ENCODE assay signal across 3 fruit fly cellular contexts in the genomic region with DNA sequence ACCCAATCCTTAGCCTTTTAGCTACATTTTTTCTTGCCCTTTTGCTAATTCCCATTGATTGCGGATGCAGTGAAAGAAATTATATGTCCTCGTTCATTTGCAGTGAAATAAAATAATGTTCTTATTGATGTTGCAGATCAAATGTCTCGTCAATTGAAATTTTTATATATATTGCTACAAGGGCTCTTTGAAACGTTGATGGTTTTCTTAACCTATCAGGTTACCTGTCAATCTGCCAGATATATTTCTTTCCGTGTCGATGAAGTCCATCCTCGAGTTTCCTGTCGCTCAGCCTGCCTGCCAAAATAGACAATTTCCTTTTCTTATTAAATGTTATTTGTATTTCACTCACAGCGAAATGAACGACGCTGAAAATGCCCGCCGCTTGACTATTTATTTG.
TF ChIP-seq lines count a peak whose summit lies in the region.

No protein-coding gene starts in this region.

- TF ChIP-seq CTCF in whole organism, embryonic (GFP tag; optimal IDR thresholded peaks at IDR 0.05; lab: Kevin White, UChicago): no peak

TF ChIP-seq in whole organism, embryonic, 481 proteins besides CTCF, POLR2A, EP300 and RAD21 (continues in another document):
- TF ChIP-seq dmrt99B (tag; optimal IDR thresholded peaks at IDR 0.05; lab: Kevin White, UChicago) (peak; percentile 39), fu2 (GFP tag; optimal IDR thresholded peaks at IDR 0.05; lab: Kevin White, UChicago) (no peak), CG1603 (tag; optimal IDR thresholded peaks at IDR 0.05; lab: Kevin White, UChicago) (peak; percentile 9), Sox102F (GFP tag; optimal IDR thresholded peaks at IDR 0.05; lab: Kevin White, UChicago) (peak; percentile 13), zfh1 (GFP tag; IDR thresholded peaks at IDR 0.05; lab: Robert Waterston, UW) (0 out of 3 replicates have a peak, but pooled peaks have one; percentile 18), Ets65A (GFP tag; lab: Kevin White, UChicago) (peak; percentile 65), CG30431 (GFP tag; optimal IDR thresholded peaks at IDR 0.05; lab: Kevin White, UChicago) (no peak), hkb (optimal IDR thresholded peaks at IDR 0.05; lab: Kevin White, UChicago) (no peak), hkb (GFP tag; IDR thresholded peaks at IDR 0.05; lab: Robert Waterston, UW) (peak; percentile 43; the same call in 1 of the 2 replicates), CG11504 (tag; optimal IDR thresholded peaks at IDR 0.05; lab: Kevin White, UChicago) (peak; percentile 38), sisA (GFP tag; IDR thresholded peaks at IDR 0.05; lab: Robert Waterston, UW) (peak; percentile 18; the same call in 1 of the 2 replicates), CG16779 (GFP tag; IDR thresholded peaks at IDR 0.05; lab: Robert Waterston, UW) (no peak), grau (tag; optimal IDR thresholded peaks at IDR 0.05; lab: Kevin White, UChicago) (peak; percentile 12), CG18599 (GFP tag; optimal IDR thresholded peaks at IDR 0.05; lab: Kevin White, UChicago) (peak; percentile 0), phol (tag; optimal IDR thresholded peaks at IDR 0.05; lab: Kevin White, UChicago) (peak; percentile 5), Hr51 (GFP tag; optimal IDR thresholded peaks at IDR 0.05; lab: Kevin White, UChicago) (peak in 1 of 2 experiments; percentile 1), al (GFP tag; IDR thresholded peaks at IDR 0.05; lab: Robert Waterston, UW) (no peak), Blimp-1 (GFP tag; optimal IDR thresholded peaks at IDR 0.05; lab: Kevin White, UChicago) (peak; percentile 20), prd (optimal IDR thresholded peaks at IDR 0.05; lab: Kevin White, UChicago) (no peak), prd (GFP tag; IDR thresholded peaks at IDR 0.05; lab: Robert Waterston, UW) (peak; percentile 49; the same call in 1 of the 3 replicates), zf30C (GFP tag; optimal IDR thresholded peaks at IDR 0.05; lab: Kevin White, UChicago) (peak; percentile 34), row (GFP tag; IDR thresholded peaks at IDR 0.05; lab: Robert Waterston, UW) (peak; percentile 37; the same call in 1 of the 3 replicates), tll (GFP tag; optimal IDR thresholded peaks at IDR 0.05; lab: Kevin White, UChicago) (no peak), Scr (GFP tag; IDR thresholded peaks at IDR 0.05; lab: Robert Waterston, UW; ENCODE audit: partially characterized antibody) (no peak), corto (GFP tag; optimal IDR thresholded peaks at IDR 0.05; lab: Kevin White, UChicago) (no peak), ind (GFP tag; optimal IDR thresholded peaks at IDR 0.05; lab: Kevin White, UChicago) (peak; percentile 24), so (GFP tag; IDR thresholded peaks at IDR 0.05; lab: Robert Waterston, UW) (0 out of 3 replicates have a peak, but pooled peaks have one; percentile 33), gem (tag; optimal IDR thresholded peaks at IDR 0.05; lab: Kevin White, UChicago) (peak; percentile 43)

TF ChIP-seq in whole organism, prepupa, 60 proteins besides CTCF, POLR2A, EP300 and RAD21:
- TF ChIP-seq CG6792 (GFP tag; optimal IDR thresholded peaks at IDR 0.05; lab: Kevin White, UChicago) (no peak), CG7368 (GFP tag; optimal IDR thresholded peaks at IDR 0.05; lab: Kevin White, UChicago) (peak; percentile 5), cyc (GFP tag; optimal IDR thresholded peaks at IDR 0.05; lab: Kevin White, UChicago) (no peak), Eip78C (GFP tag; lab: Kevin White, UChicago) (peak; percentile 84), CG6854 (GFP tag; optimal IDR thresholded peaks at IDR 0.05; lab: Kevin White, UChicago) (no peak), eg (GFP tag; IDR thresholded peaks at IDR 0.05; lab: Robert Waterston, UW) (no peak), CG10669 (GFP tag; optimal IDR thresholded peaks at IDR 0.05; lab: Kevin White, UChicago) (peak; percentile 13), spab (GFP tag; optimal IDR thresholded peaks at IDR 0.05; lab: Kevin White, UChicago) (peak; percentile 20), achi (GFP tag; optimal IDR thresholded peaks at IDR 0.05; lab: Kevin White, UChicago) (peak; percentile 25), CG16779 (tag; optimal IDR thresholded peaks at IDR 0.05; lab: Kevin White, UChicago) (no peak), acj6 (GFP tag; optimal IDR thresholded peaks at IDR 0.05; lab: Kevin White, UChicago) (peak; percentile 12), CG3919 (GFP tag; optimal IDR thresholded peaks at IDR 0.05; lab: Kevin White, UChicago) (peak; percentile 23), vri (GFP tag; optimal IDR thresholded peaks at IDR 0.05; lab: Kevin White, UChicago) (no peak), CG6163 (GFP tag; IDR thresholded peaks at IDR 0.05; lab: Robert Waterston, UW) (no peak), OdsH (GFP tag; optimal IDR thresholded peaks at IDR 0.05; lab: Kevin White, UChicago) (no peak), pdm3 (GFP tag; optimal IDR thresholded peaks at IDR 0.05; lab: Kevin White, UChicago) (peak; percentile 0), svp (GFP tag; lab: Kevin White, UChicago) (peak; percentile 51), dsx (GFP tag; optimal IDR thresholded peaks at IDR 0.05; lab: Kevin White, UChicago; ENCODE audit: poor library complexity, severe bottlenecking) (no peak), CG6276 (GFP tag; optimal IDR thresholded peaks at IDR 0.05; lab: Kevin White, UChicago) (no peak), CG1621 (tag; optimal IDR thresholded peaks at IDR 0.05; lab: Kevin White, UChicago) (no peak), Ets96B (tag; optimal IDR thresholded peaks at IDR 0.05; lab: Kevin White, UChicago) (peak; percentile 44), esn (GFP tag; optimal IDR thresholded peaks at IDR 0.05; lab: Kevin White, UChicago) (peak; percentile 11), lz (GFP tag; optimal IDR thresholded peaks at IDR 0.05; lab: Kevin White, UChicago) (no peak), CG8119 (GFP tag; IDR thresholded peaks at IDR 0.05; lab: Robert Waterston, UW) (no peak), Gug (GFP tag; IDR thresholded peaks at IDR 0.05; lab: Robert Waterston, UW) (no peak)
TF ChIP-seq in whole organism, prepupa: peak in this region for 11.

TF ChIP-seq in whole organism, pupa, 21 proteins besides CTCF, POLR2A, EP300 and RAD21:
- peak; percentile 1 for TF ChIP-seq CG15710 (tag; optimal IDR thresholded peaks at IDR 0.05; lab: Kevin White, UChicago)
- no peak for TF ChIP-seq Snoo (tag; optimal IDR thresholded peaks at IDR 0.05; lab: Kevin White, UChicago)
- TF ChIP-seq Ets98B (GFP tag; IDR thresholded peaks at IDR 0.05; lab: Robert Waterston, UW): no peak
- TF ChIP-seq CG4496 (GFP tag; IDR thresholded peaks at IDR 0.05; lab: Robert Waterston, UW): 0 out of 3 replicates have a peak, but pooled peaks have one; percentile 14
- no peak for TF ChIP-seq gl (tag; optimal IDR thresholded peaks at IDR 0.05; lab: Kevin White, UChicago)
- TF ChIP-seq CG12605 (GFP tag; IDR thresholded peaks at IDR 0.05; lab: Robert Waterston, UW): no peak
- peak; percentile 14 for TF ChIP-seq Pif1A (GFP tag; optimal IDR thresholded peaks at IDR 0.05; lab: Kevin White, UChicago)
- TF ChIP-seq CG13204 (GFP tag; optimal IDR thresholded peaks at IDR 0.05; lab: Kevin White, UChicago): no peak
- no peak for TF ChIP-seq CG34367 (tag; optimal IDR thresholded peaks at IDR 0.05; lab: Kevin White, UChicago)
- no peak for TF ChIP-seq CG14655 (GFP tag; optimal IDR thresholded peaks at IDR 0.05; lab: Kevin White, UChicago)
- TF ChIP-seq CG9948 (tag; optimal IDR thresholded peaks at IDR 0.05; lab: Kevin White, UChicago): peak; percentile 22
- no peak for TF ChIP-seq Pif1B (GFP tag; optimal IDR thresholded peaks at IDR 0.05; lab: Kevin White, UChicago)
- peak; percentile 7 for TF ChIP-seq CG8159 (tag; optimal IDR thresholded peaks at IDR 0.05; lab: Kevin White, UChicago)
- TF ChIP-seq D1 (tag; optimal IDR thresholded peaks at IDR 0.05; lab: Kevin White, UChicago): no peak
- no peak for TF ChIP-seq CG32121 (GFP tag; IDR thresholded peaks at IDR 0.05; lab: Robert Waterston, UW)
- TF ChIP-seq CG8301 (tag; optimal IDR thresholded peaks at IDR 0.05; lab: Kevin White, UChicago): no peak
- peak; percentile 47 for TF ChIP-seq CG17806 (tag; optimal IDR thresholded peaks at IDR 0.05; lab: Kevin White, UChicago)
TF ChIP-seq in whole organism, pupa: peak in this region for 6.
